Worm (Caenorhabditis elegans): ENCODE results near the gene C48B4.3.

DNA sequence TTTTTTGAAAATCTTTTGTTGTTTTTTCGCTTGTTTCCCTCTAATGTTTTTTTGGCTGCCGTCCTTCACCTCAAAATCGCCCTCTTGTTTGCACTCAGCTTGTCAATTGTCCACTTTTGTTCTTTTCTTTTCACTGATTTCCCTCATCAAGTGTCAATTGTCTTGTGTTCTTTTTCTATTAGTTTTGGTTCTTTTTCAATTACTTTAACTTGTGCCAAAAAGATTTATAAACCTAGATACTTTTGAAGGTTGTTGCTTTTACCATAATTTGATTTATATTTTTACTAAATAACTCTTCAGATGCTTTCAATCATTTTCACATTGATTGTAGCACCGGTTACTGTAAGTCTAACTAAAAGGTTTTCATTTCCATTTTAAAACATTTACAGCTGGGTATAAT, 13.7 kb downstream of the C48B4.3 start, which contains the start of gene C48B4.13:
- TF ChIP-seq lsy-2 (tag; optimal IDR thresholded peaks at IDR 0.05) (no peak), mdl-1 (tag; optimal IDR thresholded peaks at IDR 0.05) (no peak), snpc-4 (tag; optimal IDR thresholded peaks at IDR 0.05) (no peak), nhr-237 (tag; optimal IDR thresholded peaks at IDR 0.05) (no peak), nhr-23 (tag; optimal IDR thresholded peaks at IDR 0.05) (no peak), unc-62 (GFP tag; optimal IDR thresholded peaks at IDR 0.05) (no peak), fos-1 (tag; optimal IDR thresholded peaks at IDR 0.05) (no peak), nhr-12 (tag; optimal IDR thresholded peaks at IDR 0.05) (no peak), R02D3.7 (tag; optimal IDR thresholded peaks at IDR 0.05) (no peak), lin-13 (GFP tag; optimal IDR thresholded peaks at IDR 0.05) (no peak)
